Fruit fly (Drosophila melanogaster): Measurements from ENCODE around the gene Tbh.

Tbh gene

DNA sequence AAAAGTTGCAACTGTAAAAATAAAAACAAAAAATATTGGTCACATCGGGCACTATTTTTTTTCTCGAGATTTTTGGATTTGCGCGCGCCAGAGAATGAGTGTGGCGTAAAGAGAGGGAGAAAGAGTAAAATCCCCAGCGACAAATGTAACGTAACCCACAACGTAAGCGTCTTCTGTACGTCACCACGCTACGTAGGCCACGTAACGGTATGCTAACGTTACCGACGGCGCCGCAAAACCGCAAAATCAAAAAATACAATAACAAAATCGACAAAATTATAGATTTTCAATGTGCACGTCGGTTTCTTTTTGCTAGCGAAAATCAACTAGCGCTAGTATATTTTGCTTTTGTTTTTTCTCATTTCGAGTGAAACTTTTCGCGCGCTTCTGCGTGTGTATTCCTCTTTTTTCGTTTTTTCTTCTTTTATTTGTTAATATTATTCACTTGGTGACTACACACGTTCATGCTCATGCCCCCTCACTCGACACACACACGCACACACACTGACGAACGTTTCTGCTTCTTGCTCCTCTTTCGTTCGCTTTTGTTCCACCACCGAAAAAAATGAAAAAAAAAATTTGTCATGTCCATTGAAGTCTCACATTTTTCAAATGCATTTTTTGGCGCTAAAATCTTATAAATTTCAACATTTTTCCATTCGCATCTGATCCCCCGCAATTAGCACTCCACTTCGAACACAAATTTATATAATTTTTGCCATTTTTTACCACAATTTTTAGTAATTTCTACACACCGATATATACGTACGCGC is 64.8 kb downstream of the Tbh start (continued):
- TF ChIP-seq psq (GFP tag; optimal IDR thresholded peaks at IDR 0.05) (peak; percentile 20), E2f2 (GFP tag; IDR thresholded peaks at IDR 0.05) (peak; percentile 46), Drgx (GFP tag; IDR thresholded peaks at IDR 0.05) (0 out of 2 replicates have a peak, but pooled peaks have one; percentile 19), sens (GFP tag) (peak; percentile 42), CG10654 (GFP tag; optimal IDR thresholded peaks at IDR 0.05) (no peak), CG12299 (tag; optimal IDR thresholded peaks at IDR 0.05) (peak; percentile 8), D19A (tag; optimal IDR thresholded peaks at IDR 0.05) (peak; percentile 31)

DNA sequence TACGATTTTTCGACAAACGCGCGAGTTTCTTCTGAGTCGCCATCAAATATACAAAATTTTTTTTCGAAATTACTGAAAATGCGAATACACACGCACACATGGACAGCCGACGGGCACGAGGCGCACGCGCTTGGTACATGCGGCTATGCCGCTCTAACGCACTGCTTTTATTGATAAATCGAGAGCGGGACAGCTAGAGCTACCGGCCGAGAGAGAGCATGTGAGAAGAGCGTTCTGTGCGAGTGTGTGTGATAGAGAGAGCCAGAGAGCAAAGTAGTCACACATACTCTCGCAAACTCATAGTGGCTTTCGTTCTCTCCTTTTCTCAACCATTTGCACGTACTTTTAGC is 65.4 kb downstream of the Tbh start:
- TF ChIP-seq PHDP (tag; optimal IDR thresholded peaks at IDR 0.05) (no peak), Asciz (GFP tag; optimal IDR thresholded peaks at IDR 0.05) (no peak), Dll (GFP tag; IDR thresholded peaks at IDR 0.05; ENCODE audit: partially characterized antibody) (no peak), br (optimal IDR thresholded peaks at IDR 0.05) (no peak), CG8290 (GFP tag; optimal IDR thresholded peaks at IDR 0.05) (no peak), CG8290 (tag; optimal IDR thresholded peaks at IDR 0.05) (peak in 1 of 2 experiments; percentile 44), chm (GFP tag; IDR thresholded peaks at IDR 0.05) (0 out of 2 replicates have a peak, but pooled peaks have one; percentile 22), CrebB (tag; optimal IDR thresholded peaks at IDR 0.05) (no peak), Myb (GFP tag; optimal IDR thresholded peaks at IDR 0.05) (no peak), CG10267 (tag; optimal IDR thresholded peaks at IDR 0.05) (no peak), CG9817 (tag; optimal IDR thresholded peaks at IDR 0.05) (no peak), lola (GFP tag; optimal IDR thresholded peaks at IDR 0.05) (peak in 1 of 3 experiments; percentile 86), Eip74EF (GFP tag; optimal IDR thresholded peaks at IDR 0.05) (peak in 1 of 2 experiments; percentile 27), slbo (GFP tag; IDR thresholded peaks at IDR 0.05) (no peak), CG7963 (GFP tag; IDR thresholded peaks at IDR 0.05; ENCODE audit: partially characterized antibody) (no peak), Dfd (GFP tag; optimal IDR thresholded peaks at IDR 0.05) (peak in 1 of 2 experiments; percentile 52), Mes4 (GFP tag; optimal IDR thresholded peaks at IDR 0.05) (no peak), ewg (GFP tag; optimal IDR thresholded peaks at IDR 0.05) (peak; percentile 99), pum (GFP tag; optimal IDR thresholded peaks at IDR 0.05) (no peak), CG5180 (GFP tag; optimal IDR thresholded peaks at IDR 0.05) (no peak), Vsx1 (GFP tag; optimal IDR thresholded peaks at IDR 0.05) (no peak), rib (GFP tag; IDR thresholded peaks at IDR 0.05) (peak; percentile 75), CG6254 (GFP tag; optimal IDR thresholded peaks at IDR 0.05) (peak; percentile 26), Oli (tag; optimal IDR thresholded peaks at IDR 0.05) (no peak), pfk (GFP tag; optimal IDR thresholded peaks at IDR 0.05) (peak; percentile 0), CG4404 (GFP tag; IDR thresholded peaks at IDR 0.05) (no peak), CG17385 (GFP tag; optimal IDR thresholded peaks at IDR 0.05) (no peak), onecut (GFP tag; IDR thresholded peaks at IDR 0.05) (no peak), CG4707 (GFP tag; optimal IDR thresholded peaks at IDR 0.05) (peak; percentile 2), YL-1 (GFP tag; optimal IDR thresholded peaks at IDR 0.05) (peak; percentile 71), CG10462 (GFP tag; optimal IDR thresholded peaks at IDR 0.05) (no peak), zen (tag; optimal IDR thresholded peaks at IDR 0.05) (no peak), Sry-δ (GFP tag; optimal IDR thresholded peaks at IDR 0.05) (no peak), CG1832 (GFP tag; optimal IDR thresholded peaks at IDR 0.05) (peak; percentile 98), CHES-1-like (GFP tag; optimal IDR thresholded peaks at IDR 0.05) (no peak), dati (GFP tag; IDR thresholded peaks at IDR 0.05) (no peak), Nf-YA (GFP tag; IDR thresholded peaks at IDR 0.05) (no peak), btn (GFP tag; optimal IDR thresholded peaks at IDR 0.05) (no peak), slou (GFP tag; optimal IDR thresholded peaks at IDR 0.05) (no peak), sqz (GFP tag; optimal IDR thresholded peaks at IDR 0.05) (peak; percentile 97), phol (tag; optimal IDR thresholded peaks at IDR 0.05) (peak; percentile 41)

Measured in whole organism, embryonic.